Worm (Caenorhabditis elegans) whole organism, young adult: ENCODE measurements around the gene dpy-19.

ENCODE experiments used
- B0019.2 ChIP-seq: fragments of 200-800 bp; sonication (Bioruptor generic); conservative IDR thresholded peaks from 2 replicates; pipeline ENCODE4 v1.3.6; 2022; ENCODE audit warnings: missing genetic modification reagents, missing genetic modification characterization, missing compliant biosample characterization
- B0035.1 ChIP-seq: sonication (generic microtip); optimal IDR thresholded peaks from 2 replicates; lab custom pipeline; 2016; ENCODE audit warnings: missing genetic modification characterization, mild to moderate bottlenecking, missing compliant biosample characterization, missing genotype, missing genetic modification reagents
- B0336.3 ChIP-seq: fragments of 200-800 bp; sonication (Bioruptor generic); IDR thresholded peaks from 2 replicates; pipeline ENCODE4 v1.3.6; 2022; ENCODE audit warnings: missing genetic modification characterization, missing compliant biosample characterization
- F10E7.11 ChIP-seq: sonication (generic microtip); optimal IDR thresholded peaks from 2 replicates; lab custom pipeline; 2017; ENCODE audit warnings: mild to moderate bottlenecking, missing genetic modification characterization, moderate library complexity, missing compliant biosample characterization
- F22D6.2 ChIP-seq: sonication (generic microtip); optimal IDR thresholded peaks from 2 replicates; lab custom pipeline; 2016; ENCODE audit warnings: mild to moderate bottlenecking, missing genetic modification characterization, missing compliant biosample characterization
- F33H1.4 ChIP-seq: fragments of 200-800 bp; sonication (Bioruptor generic); IDR thresholded peaks from 2 replicates; pipeline ENCODE4 v1.3.6; 2022; ENCODE audit warnings: missing genetic modification reagents, missing genetic modification characterization, missing compliant biosample characterization
- F52B5.7 ChIP-seq: sonication (generic microtip); optimal IDR thresholded peaks from 2 replicates; lab custom pipeline; 2016; ENCODE audit warnings: mild to moderate bottlenecking, missing genetic modification characterization, missing compliant biosample characterization
- F57A8.1 ChIP-seq: fragments of 200-800 bp; sonication (Bioruptor generic); optimal IDR thresholded peaks from 2 replicates; lab custom pipeline; 2018; ENCODE audit warnings: mild to moderate bottlenecking, missing genetic modification characterization, moderate library complexity, missing compliant biosample characterization
- F57C9.4 ChIP-seq: sonication (generic microtip); optimal IDR thresholded peaks from 2 replicates; lab custom pipeline; 2017; ENCODE audit warnings: mild to moderate bottlenecking, missing genetic modification characterization, missing compliant biosample characterization
- Y53G8AR.9 ChIP-seq: fragments of 200-800 bp; sonication (Bioruptor generic); conservative IDR thresholded peaks from 2 replicates; pipeline ENCODE4 v1.3.6; 2022; ENCODE audit warnings: missing genetic modification reagents, missing genetic modification characterization, missing compliant biosample characterization
- Y95B8A.8 ChIP-seq: fragments of 200-800 bp; sonication (Bioruptor generic); IDR thresholded peaks from 2 replicates; pipeline ENCODE4 v1.3.6; 2022; ENCODE audit warnings: missing genetic modification reagents, missing genetic modification characterization, missing compliant biosample characterization
- ZK185.1 ChIP-seq: sonication (generic microtip); optimal IDR thresholded peaks from 2 replicates; lab custom pipeline; 2016; ENCODE audit warnings: mild to moderate bottlenecking, missing genetic modification characterization, missing compliant biosample characterization; ENCODE audit not compliant: poor library complexity, severe bottlenecking
- akir-1 ChIP-seq: fragments of 200-800 bp; sonication (Bioruptor generic); optimal IDR thresholded peaks from 2 replicates; lab custom pipeline; 2018; ENCODE audit warnings: mild to moderate bottlenecking, missing genetic modification characterization, moderate library complexity, missing compliant biosample characterization
- attf-3 ChIP-seq: fragments of 200-800 bp; sonication (Bioruptor generic); conservative IDR thresholded peaks from 2 replicates; pipeline ENCODE4 v1.3.6; 2022; ENCODE audit warnings: missing genetic modification reagents, missing genetic modification characterization, missing compliant biosample characterization
- attf-6 ChIP-seq: fragments of 200-800 bp; sonication (Bioruptor generic); IDR thresholded peaks from 2 replicates; pipeline ENCODE4 v1.3.6; 2022; ENCODE audit warnings: missing genetic modification reagents, missing genetic modification characterization, missing compliant biosample characterization
- bed-2 ChIP-seq: fragments of 200-800 bp; sonication (Bioruptor generic); IDR thresholded peaks from 2 replicates; pipeline ENCODE4 v1.3.6; 2022; ENCODE audit warnings: missing genetic modification reagents, missing genetic modification characterization, missing compliant biosample characterization
- ccch-3 ChIP-seq: fragments of 200-800 bp; sonication (Bioruptor generic); optimal IDR thresholded peaks from 2 replicates; lab custom pipeline; 2018; ENCODE audit warnings: mild to moderate bottlenecking, missing genetic modification characterization, missing compliant biosample characterization
- cebp-2 ChIP-seq: fragments of 200-800 bp; sonication (Bioruptor generic); IDR thresholded peaks from 2 replicates; pipeline ENCODE4 v1.3.6; 2022; ENCODE audit warnings: missing genetic modification characterization, missing compliant biosample characterization
- ceh-58 ChIP-seq: fragments of 200-800 bp; sonication (Bioruptor generic); IDR thresholded peaks from 2 replicates; pipeline ENCODE4 v1.3.6; 2022; ENCODE audit warnings: missing genetic modification characterization, missing compliant biosample characterization
- ceh-91 ChIP-seq: fragments of 200-800 bp; sonication (Bioruptor generic); IDR thresholded peaks from 2 replicates; pipeline ENCODE4 v1.3.6; 2022; ENCODE audit warnings: missing genetic modification reagents, missing genetic modification characterization, missing compliant biosample characterization
- dox-1 ChIP-seq: fragments of 200-800 bp; sonication (Bioruptor generic); IDR thresholded peaks from 2 replicates; pipeline ENCODE4 v1.3.6; 2022; ENCODE audit warnings: missing genetic modification reagents, missing genetic modification characterization, missing compliant biosample characterization
- dpl-1 ChIP-seq: fragments of 150-350 bp; optimal IDR thresholded peaks from 2 replicates; lab custom pipeline; 2014; ENCODE audit warnings: missing biosample characterization, missing genetic modification reagents, missing genetic modification characterization
- efl-1 ChIP-seq: fragments of 150-350 bp; optimal IDR thresholded peaks from 2 replicates; lab custom pipeline; 2014; ENCODE audit warnings: missing biosample characterization, missing genetic modification reagents, missing genetic modification characterization
- egl-44 ChIP-seq: fragments of 200-800 bp; sonication (Bioruptor generic); IDR thresholded peaks from 2 replicates; pipeline ENCODE4 v1.3.6; 2022; ENCODE audit warnings: missing genetic modification reagents, missing genetic modification characterization, missing compliant biosample characterization
- egrh-3 ChIP-seq: fragments of 200-800 bp; sonication (Bioruptor generic); IDR thresholded peaks from 2 replicates; pipeline ENCODE4 v1.3.6; 2022; ENCODE audit warnings: missing genetic modification reagents, missing genetic modification characterization, missing compliant biosample characterization
- him-1 ChIP-seq: sonication (generic microtip); optimal IDR thresholded peaks from 2 replicates; lab custom pipeline; 2016; ENCODE audit warnings: missing genotype, missing genetic modification reagents, missing genetic modification characterization, missing compliant biosample characterization
- hlh-26 ChIP-seq: fragments of 200-800 bp; sonication (Bioruptor generic); conservative IDR thresholded peaks from 2 replicates; pipeline ENCODE4 v1.3.6; 2022; ENCODE audit warnings: missing genetic modification reagents, missing genetic modification characterization, missing compliant biosample characterization
- hmg-20 ChIP-seq: fragments of 200-800 bp; sonication (Bioruptor generic); IDR thresholded peaks from 2 replicates; pipeline ENCODE4 v1.3.6; 2022; ENCODE audit warnings: missing genetic modification reagents, missing genetic modification characterization, missing compliant biosample characterization
- hsf-1 ChIP-seq: fragments of 200-800 bp; sonication (Bioruptor generic); IDR thresholded peaks from 2 replicates; pipeline ENCODE4 v1.3.6; 2022; ENCODE audit warnings: missing genetic modification reagents, missing genetic modification characterization, missing compliant biosample characterization
- lin-26 ChIP-seq: fragments of 200-800 bp; sonication (Bioruptor generic); IDR thresholded peaks from 2 replicates; pipeline ENCODE4 v1.3.6; 2022; ENCODE audit warnings: missing genetic modification reagents, missing genetic modification characterization, missing compliant biosample characterization
- mes-4 ChIP-seq: sonication (generic microtip); optimal IDR thresholded peaks from 2 replicates; lab custom pipeline; 2016; ENCODE audit warnings: missing genotype, missing genetic modification characterization, missing compliant biosample characterization
- nfya-1 ChIP-seq: sonication (generic microtip); optimal IDR thresholded peaks from 2 replicates; lab custom pipeline; 2017; ENCODE audit warnings: antibody characterized with exemption, missing compliant biosample characterization, missing genetic modification characterization, borderline replicate concordance; ENCODE audit not compliant: insufficient read depth
- nhr-27 ChIP-seq: fragments of 200-800 bp; sonication (Bioruptor generic); optimal IDR thresholded peaks from 2 replicates; lab custom pipeline; 2018; ENCODE audit warnings: mild to moderate bottlenecking, missing genetic modification characterization, moderate library complexity, missing compliant biosample characterization
- nhr-80 ChIP-seq: sonication (generic microtip); optimal IDR thresholded peaks from 2 replicates; lab custom pipeline; 2016; ENCODE audit warnings: missing genetic modification characterization, missing compliant biosample characterization
- pha-4 ChIP-seq: fragments of 150-350 bp; sonication (generic microtip); optimal IDR thresholded peaks from 2 replicates; lab custom pipeline; 2014; ENCODE audit warnings: missing biosample characterization, missing genetic modification reagents, missing genetic modification characterization
- rcor-1 ChIP-seq: fragments of 200-800 bp; sonication (Bioruptor generic); IDR thresholded peaks from 2 replicates; pipeline ENCODE4 v1.3.6; 2022; ENCODE audit warnings: missing genetic modification reagents, missing genetic modification characterization, missing compliant biosample characterization
- sea-2 ChIP-seq: fragments of 200-800 bp; sonication (Bioruptor generic); IDR thresholded peaks from 2 replicates; pipeline ENCODE4 v1.3.6; 2022; ENCODE audit warnings: missing genetic modification characterization, missing compliant biosample characterization
- snpc-1.1 ChIP-seq: sonication (generic microtip); optimal IDR thresholded peaks from 2 replicates; lab custom pipeline; 2017; ENCODE audit warnings: missing genetic modification characterization, mild to moderate bottlenecking, missing compliant biosample characterization, antibody characterized with exemption, moderate library complexity, missing genotype, missing genetic modification reagents; ENCODE audit not compliant: insufficient read depth
- snpc-1.3 ChIP-seq: sonication (generic microtip); optimal IDR thresholded peaks from 2 replicates; lab custom pipeline; 2017; ENCODE audit warnings: missing genetic modification characterization, mild to moderate bottlenecking, missing compliant biosample characterization, antibody characterized with exemption, moderate library complexity, missing genotype, missing genetic modification reagents; ENCODE audit not compliant: insufficient read depth
- snpc-3.4 ChIP-seq: sonication (generic microtip); optimal IDR thresholded peaks from 2 replicates; lab custom pipeline; 2017; ENCODE audit warnings: missing genetic modification characterization, mild to moderate bottlenecking, missing compliant biosample characterization, antibody characterized with exemption, moderate library complexity, missing genotype, missing genetic modification reagents
- snpc-4 ChIP-seq, 5 experiments: fragments of 150-350 bp in 1 of 5; sonication (generic microtip) in 4 of 5; optimal IDR thresholded peaks; 2 replicates each; lab custom pipeline; 2014 to 2018; ENCODE audit warnings: missing genetic modification characterization in 5 of 5, missing biosample characterization in 3 of 5, antibody characterized with exemption in 2 of 5, mild to moderate bottlenecking in 2 of 5, missing compliant biosample characterization in 2 of 5, missing genotype in 2 of 5, moderate library complexity in 2 of 5, missing genetic modification reagents in 1 of 5
- sptf-2 ChIP-seq: fragments of 200-800 bp; sonication (Bioruptor generic); optimal IDR thresholded peaks from 2 replicates; lab custom pipeline; 2018; ENCODE audit warnings: mild to moderate bottlenecking, missing genetic modification characterization, missing compliant biosample characterization
- tbx-9 ChIP-seq: sonication (generic microtip); optimal IDR thresholded peaks from 2 replicates; lab custom pipeline; 2016; ENCODE audit warnings: borderline replicate concordance, missing genetic modification characterization, inconsistent platforms, missing compliant biosample characterization
- tlf-1 ChIP-seq: fragments of 200-800 bp; sonication (Bioruptor generic); optimal IDR thresholded peaks from 2 replicates; lab custom pipeline; 2018; ENCODE audit warnings: mild to moderate bottlenecking, missing genetic modification characterization, missing compliant biosample characterization
- unc-130 ChIP-seq: sonication (generic microtip); optimal IDR thresholded peaks from 2 replicates; lab custom pipeline; 2016; ENCODE audit warnings: missing genetic modification reagents, missing genetic modification characterization, missing compliant biosample characterization
- xnd-1 ChIP-seq: sonication (generic microtip); optimal IDR thresholded peaks from 2 replicates; lab custom pipeline; 2016; ENCODE audit warnings: missing genotype, missing genetic modification reagents, missing genetic modification characterization, missing compliant biosample characterization
- ztf-22 ChIP-seq: fragments of 200-800 bp; sonication (Bioruptor generic); optimal IDR thresholded peaks from 2 replicates; lab custom pipeline; 2018; ENCODE audit warnings: mild to moderate bottlenecking, missing genetic modification characterization, moderate library complexity, missing compliant biosample characterization
- ztf-26 ChIP-seq: sonication (generic microtip); optimal IDR thresholded peaks from 2 replicates; lab custom pipeline; 2017; ENCODE audit warnings: missing genetic modification characterization, missing compliant biosample characterization

The dpy-19 gene

DNA sequence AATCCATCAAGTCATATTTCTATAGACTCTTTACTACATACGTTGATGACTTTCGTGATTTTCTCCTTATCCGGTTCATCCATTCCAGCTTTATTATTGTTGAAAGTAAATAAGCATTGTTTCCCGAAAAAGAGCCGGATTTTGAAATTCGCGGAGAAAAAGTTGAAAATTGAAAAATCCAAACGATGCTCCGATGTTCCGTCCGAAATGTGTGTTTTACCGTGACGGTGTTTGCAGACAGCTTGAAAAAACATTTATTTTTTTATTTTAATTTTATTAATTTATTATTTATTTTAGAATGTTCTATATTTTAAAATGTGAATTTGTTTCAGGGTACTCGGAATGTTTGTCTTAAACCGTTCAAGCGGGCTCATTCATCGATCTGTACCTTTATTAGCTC is 36.4 kb downstream of the dpy-19 start, which contains the start of gene dnj-10 (continued):
- TF ChIP-seq cebp-2 (GFP tag; lab: Robert Waterston, UW) (no peak), ceh-58 (no peak), F57C9.4 (tag; lab: Kevin White, UChicago) (no peak), egrh-3 (GFP tag; lab: Robert Waterston, UW) (no peak), hlh-26 (GFP tag; lab: Robert Waterston, UW) (no peak), xnd-1 (tag; lab: Kevin White, UChicago) (no peak), F52B5.7 (tag; lab: Kevin White, UChicago) (no peak), B0019.2 (GFP tag; lab: Robert Waterston, UW) (no peak), ceh-91 (GFP tag; lab: Robert Waterston, UW) (no peak), bed-2 (no peak), F33H1.4 (GFP tag; lab: Robert Waterston, UW) (peak; percentile 20; the same call in 1 of the 2 replicates), attf-6 (GFP tag; lab: Robert Waterston, UW) (no peak), Y95B8A.8 (GFP tag; lab: Robert Waterston, UW) (no peak), sea-2 (no peak), lin-26 (GFP tag; lab: Robert Waterston, UW) (no peak), dpl-1 (peak; percentile 47), snpc-1.3 (tag; lab: Kevin White, UChicago) (no peak), ztf-26 (no peak), tbx-9 (tag; lab: Kevin White, UChicago) (no peak), nhr-80 (tag; lab: Kevin White, UChicago) (no peak), pha-4 (tag; lab: Kevin White, UChicago) (no peak), dox-1 (no peak; the same call in 1 of the 2 replicates), ztf-22 (GFP tag; lab: Kevin White, UChicago) (no peak), nhr-27 (no peak), sptf-2 (no peak), snpc-4 (GFP tag; optimal IDR thresholded peaks at IDR 0.05; lab: Kevin White, UChicago) (no peak), snpc-4 (tag; optimal IDR thresholded peaks at IDR 0.05; lab: Kevin White, UChicago) (no peak), unc-130 (GFP tag; lab: Kevin White, UChicago) (no peak), hmg-20 (no peak), ccch-3 (GFP tag; lab: Kevin White, UChicago) (no peak), snpc-3.4 (tag; lab: Kevin White, UChicago) (peak; percentile 28), efl-1 (GFP tag; lab: Kevin White, UChicago) (peak; percentile 24), attf-3 (GFP tag; lab: Robert Waterston, UW) (peak; percentile 88), mes-4 (no peak), F22D6.2 (tag; lab: Kevin White, UChicago) (no peak), rcor-1 (GFP tag; lab: Robert Waterston, UW) (no peak), him-1 (tag; lab: Kevin White, UChicago) (no peak), B0336.3 (GFP tag; lab: Robert Waterston, UW) (no peak; the same call in 1 of the 2 replicates), snpc-1.1 (tag; lab: Kevin White, UChicago) (no peak), Y53G8AR.9 (GFP tag; lab: Robert Waterston, UW) (0 out of 2 replicates have a peak, but pooled peaks have one; percentile 24), hsf-1 (GFP tag; lab: Robert Waterston, UW) (peak; percentile 30; the same call in 1 of the 2 replicates), ZK185.1 (tag; lab: Kevin White, UChicago) (no peak), F10E7.11 (tag; lab: Kevin White, UChicago) (no peak), egl-44 (GFP tag; lab: Robert Waterston, UW) (no peak), nfya-1 (tag; lab: Kevin White, UChicago) (no peak), F57A8.1 (GFP tag; lab: Kevin White, UChicago) (no peak), B0035.1 (tag; lab: Kevin White, UChicago) (no peak), akir-1 (no peak), tlf-1 (GFP tag; lab: Kevin White, UChicago) (no peak)
